Worm (Caenorhabditis elegans): Measurements from ENCODE around the gene T12D8.10.

The T12D8.10 gene

ce11 chrIII:13656680-13657079, 14.6 kb upstream of the T12D8.10 start:
- TF ChIP-seq ceh-36 (tag; optimal IDR thresholded peaks at IDR 0.05) (no peak), tra-4 (tag; optimal IDR thresholded peaks at IDR 0.05) (no peak), pes-1 (GFP tag; IDR thresholded peaks at IDR 0.05) (no peak), tbx-37 (GFP tag; conservative IDR thresholded peaks at IDR 0.05) (no peak), ceh-13 (GFP tag; optimal IDR thresholded peaks at IDR 0.05) (no peak), scrt-1 (GFP tag; IDR thresholded peaks at IDR 0.05) (no peak), hmg-4 (GFP tag; optimal IDR thresholded peaks at IDR 0.05) (no peak), flt-1 (GFP tag; IDR thresholded peaks at IDR 0.05) (no peak), F13C5.2 (tag; optimal IDR thresholded peaks at IDR 0.05) (no peak), tbx-11 (GFP tag; IDR thresholded peaks at IDR 0.05) (no peak)

ce11 chrIII:13654950-13655349, 12.8 kb upstream of the T12D8.10 start:
- TF ChIP-seq hmg-4 (GFP tag; optimal IDR thresholded peaks at IDR 0.05) (peak; percentile 14), F13C5.2 (tag; optimal IDR thresholded peaks at IDR 0.05) (no peak)

- TF ChIP-seq ceh-36 (tag; optimal IDR thresholded peaks at IDR 0.05): no peak
- TF ChIP-seq hmbx-1 (tag; optimal IDR thresholded peaks at IDR 0.05): no peak
- no peak for TF ChIP-seq ceh-13 (GFP tag; optimal IDR thresholded peaks at IDR 0.05)
- no peak for TF ChIP-seq tra-4 (tag; optimal IDR thresholded peaks at IDR 0.05)
- TF ChIP-seq sea-1 (GFP tag; conservative IDR thresholded peaks at IDR 0.05): no peak
- TF ChIP-seq tbx-37 (GFP tag; conservative IDR thresholded peaks at IDR 0.05): no peak
- TF ChIP-seq tbx-11 (GFP tag; IDR thresholded peaks at IDR 0.05): no peak
- no peak for TF ChIP-seq F13C5.2 (tag; optimal IDR thresholded peaks at IDR 0.05)
- no peak for TF ChIP-seq pes-1 (GFP tag; IDR thresholded peaks at IDR 0.05)
- no peak for TF ChIP-seq hmg-4 (GFP tag; optimal IDR thresholded peaks at IDR 0.05)
- no peak for TF ChIP-seq aly-1 (tag; optimal IDR thresholded peaks at IDR 0.05)
- no peak for TF ChIP-seq hnd-1 (tag; optimal IDR thresholded peaks at IDR 0.05)
- TF ChIP-seq flt-1 (GFP tag; IDR thresholded peaks at IDR 0.05): no peak
Measured at ce11 chrIII:13652708-13653107, 10.6 kb upstream of the T12D8.10 start.

- TF ChIP-seq hnd-1 (tag; optimal IDR thresholded peaks at IDR 0.05): no peak
- TF ChIP-seq scrt-1 (GFP tag; IDR thresholded peaks at IDR 0.05): no peak
- no peak for TF ChIP-seq F13C5.2 (tag; optimal IDR thresholded peaks at IDR 0.05)
- TF ChIP-seq tbx-37 (GFP tag; conservative IDR thresholded peaks at IDR 0.05): no peak
- no peak for TF ChIP-seq sea-1 (GFP tag; conservative IDR thresholded peaks at IDR 0.05)
- TF ChIP-seq B0310.2 (tag; optimal IDR thresholded peaks at IDR 0.05): no peak
- TF ChIP-seq ceh-36 (tag; optimal IDR thresholded peaks at IDR 0.05): no peak
- TF ChIP-seq tra-4 (tag; optimal IDR thresholded peaks at IDR 0.05): no peak
- TF ChIP-seq flt-1 (GFP tag; IDR thresholded peaks at IDR 0.05): no peak
- no peak for TF ChIP-seq ama-1 (optimal IDR thresholded peaks at IDR 0.05)
- TF ChIP-seq tbx-11 (GFP tag; IDR thresholded peaks at IDR 0.05): no peak
- no peak for TF ChIP-seq ceh-13 (GFP tag; optimal IDR thresholded peaks at IDR 0.05)
- no peak for TF ChIP-seq aly-1 (tag; optimal IDR thresholded peaks at IDR 0.05)
- TF ChIP-seq pes-1 (GFP tag; IDR thresholded peaks at IDR 0.05): no peak
- TF ChIP-seq ets-7 (tag; optimal IDR thresholded peaks at IDR 0.05): no peak
- TF ChIP-seq hmbx-1 (tag; optimal IDR thresholded peaks at IDR 0.05): no peak
- no peak for TF ChIP-seq hmg-4 (GFP tag; optimal IDR thresholded peaks at IDR 0.05)
Measured at ce11 chrIII:13652010-13652409, 9.9 kb upstream of the T12D8.10 start.

- peak; percentile 39 for TF ChIP-seq aly-1 (tag; optimal IDR thresholded peaks at IDR 0.05)
- no peak for TF ChIP-seq hmbx-1 (tag; optimal IDR thresholded peaks at IDR 0.05)
- no peak for TF ChIP-seq tra-4 (tag; optimal IDR thresholded peaks at IDR 0.05)
- no peak for TF ChIP-seq scrt-1 (GFP tag; IDR thresholded peaks at IDR 0.05)
Measured at ce11 chrIII:13651414-13651813, 9.3 kb upstream of the T12D8.10 start.

- no peak for TF ChIP-seq flt-1 (GFP tag; IDR thresholded peaks at IDR 0.05)
- TF ChIP-seq tbx-11 (GFP tag; IDR thresholded peaks at IDR 0.05): 0 out of 2 replicates have a peak, but pooled peaks have one; percentile 22
Measured at ce11 chrIII:13648540-13648939, 6.4 kb upstream of the T12D8.10 start.

ce11 chrIII:13645885-13646488, 3.9 kb upstream of the T12D8.10 start:
- TF ChIP-seq aly-1 (tag; optimal IDR thresholded peaks at IDR 0.05) (no peak), scrt-1 (GFP tag; IDR thresholded peaks at IDR 0.05) (0 out of 2 replicates have a peak, but pooled peaks have one; percentile 7)

- TF ChIP-seq aly-1 (tag; optimal IDR thresholded peaks at IDR 0.05) (peak; percentile 7), hmg-4 (GFP tag; optimal IDR thresholded peaks at IDR 0.05) (no peak)
Measured at ce11 chrIII:13644279-13644678, 2.2 kb upstream of the T12D8.10 start.

ce11 chrIII:13643534-13643933, 1.4 kb upstream of the T12D8.10 start, which contains the start of the genes drr-2 and set-16:
Gene drr-2 (minus strand): TSS chrIII:13643570.
Gene set-16 (plus strand): TSS chrIII:13643916.
- TF ChIP-seq ama-1 (optimal IDR thresholded peaks at IDR 0.05): no peak
- peak; percentile 82 for TF ChIP-seq hmg-4 (GFP tag; optimal IDR thresholded peaks at IDR 0.05)
- no peak for TF ChIP-seq aly-1 (tag; optimal IDR thresholded peaks at IDR 0.05)
- TF ChIP-seq sea-1 (GFP tag; conservative IDR thresholded peaks at IDR 0.05): peak; percentile 67; the same call in 1 of the 2 replicates
- peak; percentile 51 for TF ChIP-seq ceh-36 (tag; optimal IDR thresholded peaks at IDR 0.05)
- TF ChIP-seq hmbx-1 (tag; optimal IDR thresholded peaks at IDR 0.05): no peak
- TF ChIP-seq ets-7 (tag; optimal IDR thresholded peaks at IDR 0.05): peak; percentile 34
- peak; percentile 34 for TF ChIP-seq tra-4 (tag; optimal IDR thresholded peaks at IDR 0.05)
- peak; percentile 90 for TF ChIP-seq F13C5.2 (tag; optimal IDR thresholded peaks at IDR 0.05)
- TF ChIP-seq pes-1 (GFP tag; IDR thresholded peaks at IDR 0.05): peak; percentile 54; the same call in 1 of the 2 replicates
- no peak for TF ChIP-seq ceh-13 (GFP tag; optimal IDR thresholded peaks at IDR 0.05)
- TF ChIP-seq flt-1 (GFP tag; IDR thresholded peaks at IDR 0.05): peak; percentile 50
- no peak for TF ChIP-seq tbx-11 (GFP tag; IDR thresholded peaks at IDR 0.05)
- peak; percentile 20; the same call in 1 of the 2 replicates for TF ChIP-seq tbx-37 (GFP tag; conservative IDR thresholded peaks at IDR 0.05)
- TF ChIP-seq hnd-1 (tag; optimal IDR thresholded peaks at IDR 0.05): no peak
- no peak for TF ChIP-seq B0310.2 (tag; optimal IDR thresholded peaks at IDR 0.05)
- TF ChIP-seq scrt-1 (GFP tag; IDR thresholded peaks at IDR 0.05): no peak

Measured in whole organism, early embryonic.